Worm (Caenorhabditis elegans): ENCODE data around the gene nrde-1.

nrde-1 gene

ce11 chrIII:3713163-3713562 lies at the start of gene nrde-1:
TSS of gene nrde-1 (plus strand) at chrIII:3713463.
- no peak for TF ChIP-seq lin-32 (GFP tag; optimal IDR thresholded peaks at IDR 0.05)
- no peak for TF ChIP-seq mep-1 (tag; optimal IDR thresholded peaks at IDR 0.05)
- no peak for TF ChIP-seq cnd-1 (tag; optimal IDR thresholded peaks at IDR 0.05)
- no peak for TF ChIP-seq ceh-43 (GFP tag; optimal IDR thresholded peaks at IDR 0.05)
- no peak for TF ChIP-seq mls-2 (tag; optimal IDR thresholded peaks at IDR 0.05)
- TF ChIP-seq sem-2 (GFP tag; optimal IDR thresholded peaks at IDR 0.05) = no peak
- no peak for TF ChIP-seq lsy-2 (tag; optimal IDR thresholded peaks at IDR 0.05)
- no peak for TF ChIP-seq nhr-12 (tag; optimal IDR thresholded peaks at IDR 0.05)

ce11 chrIII:3664224-3664623 lies 49.0 kb upstream of the nrde-1 start, which contains the start of gene C46F11.4:
TSS of gene C46F11.4 (minus strand) at chrIII:3664304.
- TF ChIP-seq ceh-83 (GFP tag; optimal IDR thresholded peaks at IDR 0.05) (peak; percentile 86), ceh-39 (tag; optimal IDR thresholded peaks at IDR 0.05) (peak; percentile 9), zip-8 (tag; optimal IDR thresholded peaks at IDR 0.05) (no peak), elt-3 (tag; optimal IDR thresholded peaks at IDR 0.05) (no peak), unc-39 (tag; optimal IDR thresholded peaks at IDR 0.05) (peak; percentile 77), mab-5 (tag; optimal IDR thresholded peaks at IDR 0.05) (no peak), ztf-11 (tag; optimal IDR thresholded peaks at IDR 0.05) (peak; percentile 91), cnd-1 (tag; optimal IDR thresholded peaks at IDR 0.05) (peak; percentile 89), nhr-12 (tag; optimal IDR thresholded peaks at IDR 0.05) (peak; percentile 88), elt-1 (tag; optimal IDR thresholded peaks at IDR 0.05; ENCODE audit: borderline replicate concordance, insufficient read depth) (no peak), nhr-2 (tag; optimal IDR thresholded peaks at IDR 0.05) (peak; percentile 14), ces-1 (GFP tag; optimal IDR thresholded peaks at IDR 0.05) (peak; percentile 25), nhr-237 (tag; optimal IDR thresholded peaks at IDR 0.05) (peak; percentile 52), M03D4.4 (tag; optimal IDR thresholded peaks at IDR 0.05) (peak; percentile 93), drap-1 (GFP tag; optimal IDR thresholded peaks at IDR 0.05) (peak; percentile 89), nhr-28 (tag; optimal IDR thresholded peaks at IDR 0.05) (peak; percentile 1), ham-2 (GFP tag; optimal IDR thresholded peaks at IDR 0.05) (peak; percentile 56), lin-32 (GFP tag; optimal IDR thresholded peaks at IDR 0.05) (peak; percentile 77), unc-62 (GFP tag; optimal IDR thresholded peaks at IDR 0.05) (peak; percentile 29), bed-3 (GFP tag; optimal IDR thresholded peaks at IDR 0.05) (peak; percentile 74), lin-13 (tag; optimal IDR thresholded peaks at IDR 0.05) (peak; percentile 73), sem-2 (GFP tag; optimal IDR thresholded peaks at IDR 0.05) (peak; percentile 79), hlh-1 (tag; optimal IDR thresholded peaks at IDR 0.05) (peak; percentile 84), lsy-2 (tag; optimal IDR thresholded peaks at IDR 0.05) (peak; percentile 73), blmp-1 (tag; optimal IDR thresholded peaks at IDR 0.05) (peak; percentile 61), nhr-76 (tag; optimal IDR thresholded peaks at IDR 0.05) (peak; percentile 90), mep-1 (tag; optimal IDR thresholded peaks at IDR 0.05) (peak; percentile 80), flh-1 (GFP tag; optimal IDR thresholded peaks at IDR 0.05) (peak; percentile 61), ceh-43 (GFP tag; optimal IDR thresholded peaks at IDR 0.05) (peak; percentile 89), snpc-4 (tag; optimal IDR thresholded peaks at IDR 0.05) (no peak), unc-120 (tag; optimal IDR thresholded peaks at IDR 0.05; ENCODE audit: poor library complexity, severe bottlenecking) (peak; percentile 84), mls-2 (tag; optimal IDR thresholded peaks at IDR 0.05) (peak; percentile 93), sptf-1 (tag; optimal IDR thresholded peaks at IDR 0.05) (peak; percentile 95), pha-4 (tag; optimal IDR thresholded peaks at IDR 0.05) (peak; percentile 69), tbx-8 (GFP tag; optimal IDR thresholded peaks at IDR 0.05) (peak; percentile 79)

ce11 chrIII:3670336-3670735 lies 42.9 kb upstream of the nrde-1 start, which contains the start of gene C46F11.6:
TSS of gene C46F11.6 (minus strand) at chrIII:3670436.
- TF ChIP-seq sem-2 (GFP tag; optimal IDR thresholded peaks at IDR 0.05) = no peak
- TF ChIP-seq nhr-237 (tag; optimal IDR thresholded peaks at IDR 0.05) = no peak
- no peak for TF ChIP-seq hlh-1 (tag; optimal IDR thresholded peaks at IDR 0.05)
- TF ChIP-seq nhr-76 (tag; optimal IDR thresholded peaks at IDR 0.05) = no peak
- TF ChIP-seq elt-1 (tag; optimal IDR thresholded peaks at IDR 0.05; ENCODE audit: borderline replicate concordance, insufficient read depth) = no peak
- no peak for TF ChIP-seq flh-1 (GFP tag; optimal IDR thresholded peaks at IDR 0.05)
- no peak for TF ChIP-seq bed-3 (GFP tag; optimal IDR thresholded peaks at IDR 0.05)
- TF ChIP-seq ceh-39 (tag; optimal IDR thresholded peaks at IDR 0.05) = no peak
- TF ChIP-seq nhr-12 (tag; optimal IDR thresholded peaks at IDR 0.05) = no peak
- TF ChIP-seq ces-1 (GFP tag; optimal IDR thresholded peaks at IDR 0.05) = no peak
- no peak for TF ChIP-seq ceh-43 (GFP tag; optimal IDR thresholded peaks at IDR 0.05)
- TF ChIP-seq cnd-1 (tag; optimal IDR thresholded peaks at IDR 0.05) = no peak
- no peak for TF ChIP-seq pha-4 (tag; optimal IDR thresholded peaks at IDR 0.05)
- no peak for TF ChIP-seq lsy-2 (tag; optimal IDR thresholded peaks at IDR 0.05)

Measured in whole organism, mixed stage, embryonic.